Worm (Caenorhabditis elegans): ENCODE data around the gene sra-3.

The sra-3 gene

DNA sequence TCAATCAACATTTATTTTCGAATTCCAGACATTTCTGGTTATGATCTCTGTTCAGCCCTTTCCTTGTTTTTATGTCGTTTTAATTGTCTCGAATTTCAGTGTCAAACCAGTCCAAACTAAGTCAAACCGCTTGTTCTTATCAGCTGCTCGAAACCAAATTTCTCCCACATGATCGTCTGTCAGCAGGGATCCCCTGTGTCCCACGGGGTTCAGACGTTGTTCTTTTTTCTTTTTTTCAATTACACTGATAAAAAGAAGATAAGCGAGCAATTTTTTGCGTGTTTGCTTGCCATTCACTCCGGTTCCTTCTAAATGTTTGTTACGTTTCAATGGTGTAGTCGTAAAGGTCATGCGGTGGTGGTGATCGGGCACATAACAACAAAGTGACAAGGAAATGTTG, 38.7 kb downstream of the sra-3 start:
- TF ChIP-seq flt-1 (GFP tag; IDR thresholded peaks at IDR 0.05) (no peak), B0310.2 (tag; optimal IDR thresholded peaks at IDR 0.05) (no peak), ceh-36 (tag; optimal IDR thresholded peaks at IDR 0.05) (no peak), hmg-4 (GFP tag; optimal IDR thresholded peaks at IDR 0.05) (no peak), F13C5.2 (tag; optimal IDR thresholded peaks at IDR 0.05) (no peak), sea-1 (GFP tag; conservative IDR thresholded peaks at IDR 0.05) (no peak), aly-1 (tag; optimal IDR thresholded peaks at IDR 0.05) (no peak), tra-4 (tag; optimal IDR thresholded peaks at IDR 0.05) (no peak), tbx-37 (GFP tag; conservative IDR thresholded peaks at IDR 0.05) (no peak), ceh-13 (GFP tag; optimal IDR thresholded peaks at IDR 0.05) (no peak), ama-1 (optimal IDR thresholded peaks at IDR 0.05) (no peak), ets-7 (tag; optimal IDR thresholded peaks at IDR 0.05) (no peak), scrt-1 (GFP tag; IDR thresholded peaks at IDR 0.05) (no peak), hmbx-1 (tag; optimal IDR thresholded peaks at IDR 0.05) (no peak), hnd-1 (tag; optimal IDR thresholded peaks at IDR 0.05) (no peak), pes-1 (GFP tag; IDR thresholded peaks at IDR 0.05) (no peak), tbx-11 (GFP tag; IDR thresholded peaks at IDR 0.05) (no peak)

ce11 chrII:9500926-9501325, 39.7 kb downstream of the sra-3 start:
- TF ChIP-seq sea-1 (GFP tag; conservative IDR thresholded peaks at IDR 0.05) (no peak), aly-1 (tag; optimal IDR thresholded peaks at IDR 0.05) (no peak), tbx-37 (GFP tag; conservative IDR thresholded peaks at IDR 0.05) (no peak), F13C5.2 (tag; optimal IDR thresholded peaks at IDR 0.05) (no peak), tbx-11 (GFP tag; IDR thresholded peaks at IDR 0.05) (no peak), B0310.2 (tag; optimal IDR thresholded peaks at IDR 0.05) (no peak), flt-1 (GFP tag; IDR thresholded peaks at IDR 0.05) (no peak), hnd-1 (tag; optimal IDR thresholded peaks at IDR 0.05) (no peak), hmg-4 (GFP tag; optimal IDR thresholded peaks at IDR 0.05) (no peak)

ce11 chrII:9498589-9498988, 42.0 kb downstream of the sra-3 start:
- TF ChIP-seq ama-1 (optimal IDR thresholded peaks at IDR 0.05) (no peak), tbx-11 (GFP tag; IDR thresholded peaks at IDR 0.05) (no peak), tra-4 (tag; optimal IDR thresholded peaks at IDR 0.05) (no peak), ceh-13 (GFP tag; optimal IDR thresholded peaks at IDR 0.05) (no peak), pes-1 (GFP tag; IDR thresholded peaks at IDR 0.05) (no peak), hmbx-1 (tag; optimal IDR thresholded peaks at IDR 0.05) (no peak), hnd-1 (tag; optimal IDR thresholded peaks at IDR 0.05) (no peak), B0310.2 (tag; optimal IDR thresholded peaks at IDR 0.05) (no peak), ets-7 (tag; optimal IDR thresholded peaks at IDR 0.05) (no peak), F13C5.2 (tag; optimal IDR thresholded peaks at IDR 0.05) (no peak), hmg-4 (GFP tag; optimal IDR thresholded peaks at IDR 0.05) (no peak), scrt-1 (GFP tag; IDR thresholded peaks at IDR 0.05) (no peak)

ce11 chrII:9497309-9497708, 43.3 kb downstream of the sra-3 start:
- TF ChIP-seq ceh-36 (tag; optimal IDR thresholded peaks at IDR 0.05): no peak
- TF ChIP-seq aly-1 (tag; optimal IDR thresholded peaks at IDR 0.05): no peak
- TF ChIP-seq ets-7 (tag; optimal IDR thresholded peaks at IDR 0.05): no peak
- no peak for TF ChIP-seq ama-1 (optimal IDR thresholded peaks at IDR 0.05)
- no peak for TF ChIP-seq B0310.2 (tag; optimal IDR thresholded peaks at IDR 0.05)

DNA sequence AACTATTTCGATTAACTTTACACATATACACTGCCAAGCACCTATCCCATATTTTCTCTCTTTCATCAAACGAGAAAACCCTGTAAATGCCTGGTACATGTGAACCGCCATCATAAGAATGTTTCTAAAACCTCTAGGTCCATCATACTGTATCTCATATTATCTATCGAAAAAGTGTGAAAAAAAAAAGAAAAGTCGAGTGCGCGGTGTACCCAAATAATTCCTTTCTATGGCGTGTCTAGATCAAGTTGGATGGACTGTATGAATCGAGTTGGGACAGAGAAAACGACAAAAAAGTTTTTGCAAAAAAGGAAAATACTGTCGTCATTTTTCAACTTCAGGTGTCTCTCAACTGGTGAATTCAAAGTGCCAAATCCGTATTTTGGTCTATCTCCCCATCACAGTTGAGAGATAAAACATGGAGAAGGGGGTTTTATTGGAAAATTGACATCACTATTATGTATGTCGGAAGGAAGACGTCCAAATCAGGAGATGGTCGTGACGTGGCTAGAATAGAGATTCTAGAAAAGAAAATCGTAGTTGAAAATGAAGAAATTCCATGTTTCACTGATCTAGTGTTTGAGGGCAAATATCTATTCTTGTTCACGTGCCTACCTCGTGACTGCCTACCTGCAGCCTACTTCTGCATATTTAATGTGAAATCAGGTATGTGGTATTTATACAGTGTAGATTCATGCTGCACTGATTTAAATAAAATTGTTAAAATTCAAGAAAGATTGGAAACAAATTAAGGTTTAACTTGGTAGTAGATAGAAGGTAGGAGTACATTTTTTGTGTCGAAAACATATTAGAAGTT, 47.2 kb downstream of the sra-3 start:
- TF ChIP-seq ets-7 (tag; optimal IDR thresholded peaks at IDR 0.05) (no peak), hmbx-1 (tag; optimal IDR thresholded peaks at IDR 0.05) (no peak), flt-1 (GFP tag; IDR thresholded peaks at IDR 0.05) (no peak), tbx-37 (GFP tag; conservative IDR thresholded peaks at IDR 0.05) (no peak), ceh-36 (tag; optimal IDR thresholded peaks at IDR 0.05) (no peak), ceh-13 (GFP tag; optimal IDR thresholded peaks at IDR 0.05) (no peak), F13C5.2 (tag; optimal IDR thresholded peaks at IDR 0.05) (no peak), aly-1 (tag; optimal IDR thresholded peaks at IDR 0.05) (no peak), ama-1 (optimal IDR thresholded peaks at IDR 0.05) (no peak)

- TF ChIP-seq tbx-11 (GFP tag; IDR thresholded peaks at IDR 0.05) (no peak), hmg-4 (GFP tag; optimal IDR thresholded peaks at IDR 0.05) (peak; percentile 64)
Measured at ce11 chrII:9491045-9491444, 49.6 kb downstream of the sra-3 start.

DNA sequence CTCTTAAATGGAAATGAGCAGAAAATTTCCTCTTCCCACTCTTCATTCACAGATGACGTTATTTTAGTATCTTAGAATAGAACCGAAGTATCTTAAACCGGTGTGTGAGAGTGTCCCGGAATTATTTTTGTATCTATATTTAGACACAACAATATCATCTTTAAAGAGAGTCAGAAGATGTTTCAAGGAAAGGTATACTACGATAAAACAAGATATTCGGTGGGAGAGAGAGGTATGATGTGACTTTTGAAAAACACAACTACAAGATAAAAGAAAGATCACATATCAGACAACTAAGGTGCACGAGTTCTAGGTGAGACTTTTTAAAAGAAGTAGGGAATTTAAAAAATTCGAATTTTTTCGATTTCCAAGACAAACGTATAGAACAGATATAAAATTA, 50.0 kb downstream of the sra-3 start:
- no peak for TF ChIP-seq tbx-11 (GFP tag; IDR thresholded peaks at IDR 0.05)
- no peak for TF ChIP-seq ceh-13 (GFP tag; optimal IDR thresholded peaks at IDR 0.05)
- TF ChIP-seq ceh-36 (tag; optimal IDR thresholded peaks at IDR 0.05): no peak
- TF ChIP-seq pes-1 (GFP tag; IDR thresholded peaks at IDR 0.05): no peak
- no peak for TF ChIP-seq hmbx-1 (tag; optimal IDR thresholded peaks at IDR 0.05)
- no peak for TF ChIP-seq aly-1 (tag; optimal IDR thresholded peaks at IDR 0.05)
- no peak for TF ChIP-seq ets-7 (tag; optimal IDR thresholded peaks at IDR 0.05)
- TF ChIP-seq tbx-37 (GFP tag; conservative IDR thresholded peaks at IDR 0.05): no peak
- TF ChIP-seq hmg-4 (GFP tag; optimal IDR thresholded peaks at IDR 0.05): no peak
- no peak for TF ChIP-seq sea-1 (GFP tag; conservative IDR thresholded peaks at IDR 0.05)

ce11 chrII:9489922-9490321, 50.7 kb downstream of the sra-3 start:
- TF ChIP-seq tbx-11 (GFP tag; IDR thresholded peaks at IDR 0.05): no peak
- no peak for TF ChIP-seq ets-7 (tag; optimal IDR thresholded peaks at IDR 0.05)
- no peak for TF ChIP-seq pes-1 (GFP tag; IDR thresholded peaks at IDR 0.05)

All from whole organism, early embryonic.